Fruit fly (Drosophila melanogaster) whole organism, embryonic: ENCODE data around the gene Cad74A.

Experiments used
- Adf1 ChIP-seq: fragments of 200-800 bp; sonication (Bioruptor generic); IDR thresholded peaks from 2 replicates; pipeline ENCODE4 v1.3.6; 2022; ENCODE audit warnings: missing biosample characterization, missing genetic modification characterization
- CTCF ChIP-seq: fragments of 200-800 bp; sonication (Bioruptor generic); optimal IDR thresholded peaks from 2 replicates; lab custom pipeline; 2017; ENCODE audit warnings: missing biosample characterization, mild to moderate bottlenecking, missing genetic modification characterization, moderate library complexity
- az2 ChIP-seq: fragments of 200-800 bp; sonication (Bioruptor generic); optimal IDR thresholded peaks from 3 replicates; lab custom pipeline; 2016; ENCODE audit warnings: missing biosample characterization, missing genetic modification characterization
- cas ChIP-seq: fragments of 200-800 bp; sonication (Bioruptor generic); IDR thresholded peaks from 2 replicates; pipeline ENCODE4 v1.3.6; 2022; ENCODE audit warnings: missing biosample characterization, missing genetic modification characterization
- chn ChIP-seq: fragments of 200-800 bp; sonication (Bioruptor generic); optimal IDR thresholded peaks from 2 replicates; lab custom pipeline; 2016; ENCODE audit warnings: missing biosample characterization, missing genetic modification characterization
- hkb ChIP-seq, 2 experiments: fragments of 200-800 bp in 1 of 2; fragments of >200 bp in 1 of 2; sonication (Bioruptor generic) in 1 of 2; IDR thresholded peaks in 1 of 2; optimal IDR thresholded peaks in 1 of 2; 2 replicates each; pipeline versions ENCODE4 v1.3.6 to Lab custom; 2017 to 2022; ENCODE audit warnings: missing biosample characterization in 1 of 2, missing genetic modification characterization in 1 of 2
- lola ChIP-seq, 3 experiments: fragments of >200 bp in 2 of 3; fragments of 200-800 bp in 1 of 3; sonication (Bioruptor generic) in 1 of 3; optimal IDR thresholded peaks; 2 replicates each; lab custom pipeline; 2017 to 2019; ENCODE audit warnings: missing biosample characterization in 3 of 3, missing genetic modification characterization in 3 of 3, mild to moderate bottlenecking in 1 of 3, moderate library complexity in 1 of 3
- lov ChIP-seq, 2 experiments: fragments of 200-800 bp in 1 of 2; fragments of >200 bp in 1 of 2; sonication (Bioruptor generic) in 1 of 2; IDR thresholded peaks in 1 of 2; optimal IDR thresholded peaks in 1 of 2; 2 replicates in 1 of 2; 3 replicates in 1 of 2; pipeline versions ENCODE4 v1.3.6 to Lab custom; 2017 to 2022; ENCODE audit warnings: missing biosample characterization in 1 of 2, missing genetic modification characterization in 1 of 2
- pros ChIP-seq: fragments of 200-800 bp; sonication (Bioruptor generic); optimal IDR thresholded peaks from 3 replicates; lab custom pipeline; 2019; ENCODE audit warnings: missing biosample characterization, mild to moderate bottlenecking, missing genetic modification characterization, moderate library complexity

DNA sequence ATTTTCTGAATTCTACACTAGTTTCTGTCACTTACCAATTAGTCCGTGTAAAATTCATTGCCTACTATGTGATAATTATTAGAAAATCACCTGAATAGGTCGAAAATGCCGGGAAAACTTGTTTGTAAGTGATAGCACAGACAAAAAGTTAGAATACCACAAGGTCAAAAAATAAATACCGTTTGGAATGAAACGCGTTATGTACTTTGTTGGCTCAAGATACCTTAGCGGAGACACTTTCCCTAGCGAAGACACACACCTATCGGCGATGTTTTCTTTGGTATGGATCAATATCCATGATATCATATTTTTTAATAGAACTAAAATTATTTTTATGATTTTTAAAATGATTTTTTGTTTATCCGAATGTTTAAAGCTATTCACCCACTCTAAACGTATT lies 40.2 kb downstream of the Cad74A start, which contains the start of gene CG6479:
- no peak for TF ChIP-seq chn (GFP tag; lab: Kevin White, UChicago)
- peak; percentile 34 for TF ChIP-seq CTCF (GFP tag; lab: Kevin White, UChicago)
- TF ChIP-seq lov (optimal IDR thresholded peaks at IDR 0.05; lab: Kevin White, UChicago) = no peak
- no peak for TF ChIP-seq lov (GFP tag; IDR thresholded peaks at IDR 0.05; lab: Robert Waterston, UW)
- no peak for TF ChIP-seq hkb (optimal IDR thresholded peaks at IDR 0.05; lab: Kevin White, UChicago)
- no peak for TF ChIP-seq hkb (GFP tag; IDR thresholded peaks at IDR 0.05; lab: Robert Waterston, UW)
- TF ChIP-seq pros (GFP tag; lab: Kevin White, UChicago) = no peak
- TF ChIP-seq Adf1 (GFP tag; lab: Robert Waterston, UW) = no peak
- no peak for TF ChIP-seq lola (GFP tag; optimal IDR thresholded peaks at IDR 0.05; lab: Kevin White, UChicago)
- no peak for TF ChIP-seq az2 (GFP tag; lab: Kevin White, UChicago)
- no peak for TF ChIP-seq cas (GFP tag; lab: Robert Waterston, UW)
